Worm (Caenorhabditis elegans): ENCODE measurements around the gene C08E3.14.

DNA sequence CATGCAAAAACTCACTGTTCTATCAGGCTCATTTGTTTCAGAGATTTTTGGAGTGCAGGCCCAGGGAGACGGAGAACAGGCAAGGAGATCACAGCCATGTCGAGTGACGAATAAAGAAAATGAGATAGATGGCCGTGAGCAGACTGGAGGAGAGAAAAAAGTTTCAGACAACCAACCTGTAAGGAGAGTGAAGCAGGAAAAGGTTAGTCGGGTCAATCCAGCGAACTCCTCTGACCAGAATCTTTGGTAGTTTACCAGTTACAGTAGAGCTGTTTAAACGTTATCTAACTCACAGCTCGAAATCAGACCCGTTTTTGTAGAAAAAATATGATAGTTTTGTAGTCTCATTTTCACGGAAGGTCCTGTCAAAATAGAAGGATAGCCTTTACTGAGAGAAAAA, 23.0 kb downstream of the C08E3.14 start, which contains the start of gene fbxb-21:
- no peak for TF ChIP-seq flt-1 (GFP tag; IDR thresholded peaks at IDR 0.05)
- TF ChIP-seq ztf-29 (GFP tag; IDR thresholded peaks at IDR 0.05), result no peak
- no peak for TF ChIP-seq klf-2 (GFP tag; conservative IDR thresholded peaks at IDR 0.05)
- TF ChIP-seq ref-1 (GFP tag; conservative IDR thresholded peaks at IDR 0.05), result no peak
- no peak for TF ChIP-seq T22C8.4 (GFP tag; IDR thresholded peaks at IDR 0.05)
- TF ChIP-seq cog-1 (tag; optimal IDR thresholded peaks at IDR 0.05), result no peak
